Worm (Caenorhabditis elegans): Measurements from ENCODE around the gene Y43F8B.22.

Y43F8B.22 gene

ce11 chrV:19436307-19436706, 46.3 kb upstream of the Y43F8B.22 start, which contains the start of gene C25F9.14:
Gene C25F9.14, plus strand, starts transcription at chrV:19436484.
- TF ChIP-seq tbp1 (GFP tag; optimal IDR thresholded peaks at IDR 0.05) (no peak), egl-44 (GFP tag; IDR thresholded peaks at IDR 0.05) (no peak), madf-3 (GFP tag; IDR thresholded peaks at IDR 0.05) (no peak), tlf-1 (GFP tag; optimal IDR thresholded peaks at IDR 0.05) (no peak), mel-28 (tag; optimal IDR thresholded peaks at IDR 0.05; ENCODE audit: borderline replicate concordance) (no peak), Y53G8AR.9 (GFP tag; conservative IDR thresholded peaks at IDR 0.05) (no peak), pha-4 (tag; optimal IDR thresholded peaks at IDR 0.05) (no peak), lsy-27 (tag; optimal IDR thresholded peaks at IDR 0.05; ENCODE audit: borderline replicate concordance, insufficient read depth) (no peak), sptf-2 (GFP tag; optimal IDR thresholded peaks at IDR 0.05) (no peak), nhr-80 (tag; optimal IDR thresholded peaks at IDR 0.05) (peak; percentile 51), F10E7.11 (tag; optimal IDR thresholded peaks at IDR 0.05) (no peak), T26A5.8 (tag; optimal IDR thresholded peaks at IDR 0.05) (no peak), die-1 (tag; optimal IDR thresholded peaks at IDR 0.05) (no peak), hlh-26 (GFP tag; conservative IDR thresholded peaks at IDR 0.05) (no peak), ceh-27 (GFP tag; optimal IDR thresholded peaks at IDR 0.05) (no peak), ztf-18 (tag; optimal IDR thresholded peaks at IDR 0.05) (no peak), nhr-27 (tag; optimal IDR thresholded peaks at IDR 0.05) (no peak), cebp-1 (GFP tag; IDR thresholded peaks at IDR 0.05) (peak; percentile 51; the same call in 1 of the 2 replicates), cebp-1 (tag; optimal IDR thresholded peaks at IDR 0.05) (peak; percentile 80)

- TF ChIP-seq C17E4.6 (GFP tag; IDR thresholded peaks at IDR 0.05) (no peak), unc-62 (GFP tag; optimal IDR thresholded peaks at IDR 0.05) (peak; percentile 3), hlh-12 (tag; optimal IDR thresholded peaks at IDR 0.05) (no peak), akir-1 (GFP tag; optimal IDR thresholded peaks at IDR 0.05) (no peak), nhr-90 (tag; optimal IDR thresholded peaks at IDR 0.05) (no peak), mxl-1 (tag; optimal IDR thresholded peaks at IDR 0.05) (no peak), nfyb-1 (GFP tag; IDR thresholded peaks at IDR 0.05) (no peak), cebp-1 (GFP tag; IDR thresholded peaks at IDR 0.05) (peak; percentile 36; the same call in 1 of the 2 replicates), cebp-1 (tag; optimal IDR thresholded peaks at IDR 0.05) (peak; percentile 88), lin-35 (GFP tag; optimal IDR thresholded peaks at IDR 0.05) (no peak), ama-1 (optimal IDR thresholded peaks at IDR 0.05) (no peak), ama-1 (GFP tag; optimal IDR thresholded peaks at IDR 0.05) (no peak), chd-7 (tag; optimal IDR thresholded peaks at IDR 0.05) (no peak), B0019.2 (GFP tag; conservative IDR thresholded peaks at IDR 0.05) (no peak), ceh-79 (tag; optimal IDR thresholded peaks at IDR 0.05) (no peak), snpc-3.4 (tag; optimal IDR thresholded peaks at IDR 0.05) (no peak)
These were observed 39.0 kb upstream of the Y43F8B.22 start for ce11 chrV:19443599-19443998.

DNA sequence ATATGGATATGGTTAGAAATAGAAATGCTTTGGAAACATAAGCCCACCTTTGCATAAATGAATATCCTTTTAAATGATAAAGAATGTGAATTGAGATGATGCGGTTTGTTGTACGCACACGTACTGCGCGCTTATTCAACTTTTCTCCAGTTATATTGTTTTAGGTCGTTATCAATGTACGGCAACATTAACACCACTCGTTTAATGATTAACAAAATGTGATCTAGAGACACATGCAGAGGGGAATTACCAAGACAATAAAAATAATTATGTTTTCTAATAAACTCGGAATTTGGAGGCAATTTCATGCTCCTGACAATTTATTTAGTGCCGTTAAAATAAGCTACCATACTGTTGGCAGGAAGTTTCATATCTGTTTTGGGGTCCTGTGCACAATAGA, 37.2 kb upstream of the Y43F8B.22 start, which contains the start of gene M04C3.1:
M04C3.1 (minus strand) TSS at position 164 of the 400 bp plus-strand sequence.
- peak; percentile 23 for TF ChIP-seq nhr-80 (tag; optimal IDR thresholded peaks at IDR 0.05)
- TF ChIP-seq zfh-2 (GFP tag; conservative IDR thresholded peaks at IDR 0.05), result no peak

- no peak for TF ChIP-seq lin-35 (GFP tag; optimal IDR thresholded peaks at IDR 0.05)
- no peak for TF ChIP-seq madf-10 (tag; optimal IDR thresholded peaks at IDR 0.05)
- TF ChIP-seq hlh-12 (tag; optimal IDR thresholded peaks at IDR 0.05), result no peak
- TF ChIP-seq ztf-28 (GFP tag; IDR thresholded peaks at IDR 0.05), result no peak
- no peak for TF ChIP-seq akir-1 (GFP tag; optimal IDR thresholded peaks at IDR 0.05)
These were observed 33.8 kb upstream of the Y43F8B.22 start, which contains the start of gene M04C3.2 for ce11 chrV:19448805-19449204. Gene M04C3.2, minus strand, starts transcription at chrV:19448905.

Data from whole organism, young adult.